Worm (Caenorhabditis elegans): ENCODE results near the gene R11A8.1.

R11A8.1 gene

ce11 chrIV:10311115-10311514 is 45.9 kb downstream of the R11A8.1 start (continued):
- peak; percentile 54 for TF ChIP-seq snpc-1.1 (tag; optimal IDR thresholded peaks at IDR 0.05; ENCODE audit: insufficient read depth)
- TF ChIP-seq let-526 (GFP tag; IDR thresholded peaks at IDR 0.05): no peak
- no peak for TF ChIP-seq F39B2.1 (GFP tag; IDR thresholded peaks at IDR 0.05)
- no peak for TF ChIP-seq egl-18 (GFP tag; IDR thresholded peaks at IDR 0.05)
- TF ChIP-seq nfyb-1 (GFP tag; IDR thresholded peaks at IDR 0.05): no peak
- no peak for TF ChIP-seq xnd-1 (tag; optimal IDR thresholded peaks at IDR 0.05)
- no peak for TF ChIP-seq dpff-1 (tag; optimal IDR thresholded peaks at IDR 0.05)
- TF ChIP-seq unc-62 (GFP tag; optimal IDR thresholded peaks at IDR 0.05): no peak
- TF ChIP-seq ZK185.1 (tag; optimal IDR thresholded peaks at IDR 0.05; ENCODE audit: poor library complexity, severe bottlenecking): peak; percentile 58
- TF ChIP-seq attf-5 (GFP tag; optimal IDR thresholded peaks at IDR 0.05): no peak
- TF ChIP-seq hsf-1 (GFP tag; IDR thresholded peaks at IDR 0.05): no peak
- no peak for TF ChIP-seq mel-28 (tag; optimal IDR thresholded peaks at IDR 0.05; ENCODE audit: borderline replicate concordance)
- TF ChIP-seq ztf-25 (GFP tag; IDR thresholded peaks at IDR 0.05): no peak
- TF ChIP-seq C17E4.6 (GFP tag; IDR thresholded peaks at IDR 0.05): no peak
- TF ChIP-seq F52B5.7 (tag; optimal IDR thresholded peaks at IDR 0.05): no peak
- no peak for TF ChIP-seq nhr-179 (tag; optimal IDR thresholded peaks at IDR 0.05)
- no peak for TF ChIP-seq hlh-26 (GFP tag; conservative IDR thresholded peaks at IDR 0.05)
- no peak for TF ChIP-seq hmg-1.2 (GFP tag; IDR thresholded peaks at IDR 0.05)
- peak; percentile 37 for TF ChIP-seq nhr-90 (tag; optimal IDR thresholded peaks at IDR 0.05)
- no peak for TF ChIP-seq madf-3 (GFP tag; IDR thresholded peaks at IDR 0.05)
- no peak for TF ChIP-seq cebp-1 (GFP tag; IDR thresholded peaks at IDR 0.05)
- no peak for TF ChIP-seq cebp-1 (tag; optimal IDR thresholded peaks at IDR 0.05)
- TF ChIP-seq lag-1 (GFP tag; IDR thresholded peaks at IDR 0.05): no peak
- TF ChIP-seq Y95B8A.8 (GFP tag; IDR thresholded peaks at IDR 0.05): 0 out of 2 replicates have a peak, but pooled peaks have one; percentile 26
- no peak for TF ChIP-seq sptf-2 (GFP tag; optimal IDR thresholded peaks at IDR 0.05)
- TF ChIP-seq egrh-3 (GFP tag; IDR thresholded peaks at IDR 0.05): no peak
- no peak for TF ChIP-seq F37B4.10 (GFP tag; IDR thresholded peaks at IDR 0.05)
- TF ChIP-seq ceh-40 (GFP tag; IDR thresholded peaks at IDR 0.05): no peak
- TF ChIP-seq tlf-1 (GFP tag; optimal IDR thresholded peaks at IDR 0.05): no peak
- peak; percentile 73 for TF ChIP-seq rpc-1 (optimal IDR thresholded peaks at IDR 0.05)
- peak; percentile 93 for TF ChIP-seq rpc-1 (tag; optimal IDR thresholded peaks at IDR 0.05)
- no peak for TF ChIP-seq F55B11.4 (tag; optimal IDR thresholded peaks at IDR 0.05; ENCODE audit: borderline replicate concordance, insufficient read depth)
- TF ChIP-seq nhr-27 (tag; optimal IDR thresholded peaks at IDR 0.05): no peak
- no peak for TF ChIP-seq F10E7.11 (tag; optimal IDR thresholded peaks at IDR 0.05)
- no peak for TF ChIP-seq aptf-3 (GFP tag; IDR thresholded peaks at IDR 0.05)
- no peak for TF ChIP-seq lin-35 (GFP tag; optimal IDR thresholded peaks at IDR 0.05)
- no peak for TF ChIP-seq attf-6 (GFP tag; IDR thresholded peaks at IDR 0.05)
- TF ChIP-seq ztf-6 (GFP tag; IDR thresholded peaks at IDR 0.05): no peak
- no peak for TF ChIP-seq lsy-27 (tag; optimal IDR thresholded peaks at IDR 0.05; ENCODE audit: borderline replicate concordance, insufficient read depth)
- TF ChIP-seq chd-7 (tag; optimal IDR thresholded peaks at IDR 0.05): no peak
- no peak for TF ChIP-seq efl-1 (GFP tag; optimal IDR thresholded peaks at IDR 0.05)
- TF ChIP-seq lir-1 (GFP tag; conservative IDR thresholded peaks at IDR 0.05): no peak
- TF ChIP-seq ztf-18 (tag; optimal IDR thresholded peaks at IDR 0.05): peak; percentile 8
- TF ChIP-seq madf-6 (GFP tag; IDR thresholded peaks at IDR 0.05): no peak; the same call in 1 of the 2 replicates
- TF ChIP-seq lin-54 (GFP tag; optimal IDR thresholded peaks at IDR 0.05): no peak
- TF ChIP-seq die-1 (tag; optimal IDR thresholded peaks at IDR 0.05): peak; percentile 51
- no peak for TF ChIP-seq ceh-79 (tag; optimal IDR thresholded peaks at IDR 0.05)
- no peak for TF ChIP-seq lsl-1 (GFP tag; optimal IDR thresholded peaks at IDR 0.05)
- TF ChIP-seq Y56A3A.18 (GFP tag; IDR thresholded peaks at IDR 0.05): no peak
- TF ChIP-seq unc-130 (GFP tag; optimal IDR thresholded peaks at IDR 0.05): no peak
